Worm (Caenorhabditis elegans) whole organism, young adult: Measurements from ENCODE around the gene srx-80.

Experiments used
- Y67H2A.10 ChIP-seq: fragments of 200-800 bp; sonication (Bioruptor generic); conservative IDR thresholded peaks from 2 replicates; pipeline ENCODE4 v1.3.6; 2022; ENCODE audit warnings: missing genetic modification reagents, missing genetic modification characterization, missing compliant biosample characterization
- akir-1 ChIP-seq: fragments of 200-800 bp; sonication (Bioruptor generic); optimal IDR thresholded peaks from 2 replicates; lab custom pipeline; 2018; ENCODE audit warnings: mild to moderate bottlenecking, missing genetic modification characterization, moderate library complexity, missing compliant biosample characterization
- ama-1 ChIP-seq, 3 experiments: fragments of 150-350 bp in 1 of 3; sonication (generic microtip) in 2 of 3; optimal IDR thresholded peaks; 2 replicates each; lab custom pipeline; 2014 to 2018; ENCODE audit warnings: missing biosample characterization in 2 of 3, missing genetic modification characterization in 2 of 3, missing genetic modification reagents in 2 of 3
- ets-4 ChIP-seq: fragments of 200-800 bp; sonication (Bioruptor generic); optimal IDR thresholded peaks from 2 replicates; lab custom pipeline; 2018; ENCODE audit warnings: mild to moderate bottlenecking, missing genetic modification characterization, missing compliant biosample characterization
- lin-35 ChIP-seq, 3 experiments: fragments of 150-350 bp in 2 of 3; sonication (generic microtip) in 1 of 3; optimal IDR thresholded peaks; 2 replicates each; lab custom pipeline; 2014 to 2018; ENCODE audit warnings: missing biosample characterization in 3 of 3, missing genetic modification characterization in 3 of 3, missing genetic modification reagents in 3 of 3

DNA sequence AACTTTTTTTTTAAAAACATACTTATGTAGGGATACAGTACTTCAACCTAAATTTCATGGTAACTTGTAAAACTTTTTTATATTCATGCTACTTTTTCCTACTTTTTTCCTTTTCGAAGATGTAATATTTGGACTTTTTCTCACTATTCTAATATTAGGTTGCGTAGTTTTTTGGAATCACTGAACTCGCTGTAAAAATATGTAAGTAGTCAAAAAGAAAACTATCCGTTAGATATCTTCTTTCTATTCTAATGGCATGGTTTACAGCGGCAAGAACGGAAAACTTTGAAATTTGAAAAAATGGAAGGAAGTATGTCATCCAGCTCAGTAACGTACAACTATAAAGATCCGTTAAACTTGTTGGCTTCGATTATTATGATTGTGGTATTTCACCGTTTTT is 4.1 kb upstream of the srx-80 start, which contains the start of gene srx-82:
- TF ChIP-seq ama-1 (optimal IDR thresholded peaks at IDR 0.05; lab: Kevin White, UChicago) (no peak), ama-1 (GFP tag; optimal IDR thresholded peaks at IDR 0.05; lab: Kevin White, UChicago) (no peak), Y67H2A.10 (no peak), ets-4 (GFP tag; lab: Kevin White, UChicago) (no peak), lin-35 (GFP tag; optimal IDR thresholded peaks at IDR 0.05; lab: Kevin White, UChicago) (no peak), akir-1 (GFP tag; lab: Kevin White, UChicago) (no peak)
